Fruit fly (Drosophila melanogaster) whole organism, adult: ENCODE measurements around the gene abo.

Experiments
- CG11617 ChIP-seq: fragments of 200-800 bp; sonication (Bioruptor generic); optimal IDR thresholded peaks from 2 replicates; lab custom pipeline; 2017; ENCODE audit warnings: mild to moderate bottlenecking, missing biosample characterization, missing genetic modification reagents, missing genetic modification characterization
- CG12768 ChIP-seq: fragments of 200-800 bp; sonication (Bioruptor generic); optimal IDR thresholded peaks from 2 replicates; lab custom pipeline; 2017; ENCODE audit warnings: missing biosample characterization, missing genetic modification characterization, mild to moderate bottlenecking, moderate library complexity, missing genetic modification reagents
- CG14711 ChIP-seq: fragments of 200-800 bp; sonication (Bioruptor generic); optimal IDR thresholded peaks from 2 replicates; lab custom pipeline; 2018; ENCODE audit warnings: missing biosample characterization, mild to moderate bottlenecking, missing genetic modification characterization, moderate library complexity
- CG1620 ChIP-seq: fragments of 200-800 bp; sonication (Bioruptor generic); optimal IDR thresholded peaks from 2 replicates; lab custom pipeline; 2016; ENCODE audit warnings: missing biosample characterization, missing genetic modification characterization
- CG33017 ChIP-seq: fragments of 200-800 bp; sonication (Bioruptor generic); optimal IDR thresholded peaks from 2 replicates; lab custom pipeline; 2018; ENCODE audit warnings: missing biosample characterization, mild to moderate bottlenecking, missing genetic modification characterization, moderate library complexity
- CG5204 ChIP-seq: fragments of 200-800 bp; sonication (Bioruptor generic); optimal IDR thresholded peaks from 2 replicates; lab custom pipeline; 2016; ENCODE audit warnings: missing biosample characterization, missing genetic modification characterization
- CG7045 ChIP-seq: fragments of 200-800 bp; sonication (Bioruptor generic); optimal IDR thresholded peaks from 2 replicates; lab custom pipeline; 2017; ENCODE audit warnings: missing biosample characterization, mild to moderate bottlenecking, missing genetic modification characterization
- CG7101 ChIP-seq: fragments of 200-800 bp; sonication (Bioruptor generic); optimal IDR thresholded peaks from 2 replicates; lab custom pipeline; 2018; ENCODE audit warnings: missing biosample characterization, mild to moderate bottlenecking, missing genetic modification characterization, moderate library complexity
- Clk ChIP-seq: fragments of 200-800 bp; sonication (Bioruptor generic); optimal IDR thresholded peaks from 2 replicates; lab custom pipeline; 2017; ENCODE audit warnings: missing biosample characterization, missing genetic modification characterization
- Crg-1 ChIP-seq: fragments of 200-800 bp; sonication (Bioruptor generic); optimal IDR thresholded peaks from 2 replicates; lab custom pipeline; 2016; ENCODE audit warnings: missing biosample characterization, missing genetic modification characterization
- Hr96 ChIP-seq: fragments of 200-800 bp; sonication (Bioruptor generic); optimal IDR thresholded peaks from 2 replicates; lab custom pipeline; 2016; ENCODE audit warnings: missing biosample characterization, missing genetic modification characterization
- Mnt ChIP-seq: fragments of 200-800 bp; sonication (Bioruptor generic); optimal IDR thresholded peaks from 2 replicates; lab custom pipeline; 2016; ENCODE audit warnings: missing biosample characterization, mild to moderate bottlenecking, missing genetic modification characterization
- bab1 ChIP-seq: fragments of 200-800 bp; sonication (Bioruptor generic); optimal IDR thresholded peaks from 3 replicates; lab custom pipeline; 2019; ENCODE audit warnings: missing biosample characterization, mild to moderate bottlenecking, missing genetic modification characterization, moderate library complexity
- cic ChIP-seq: fragments of 200-800 bp; sonication (Bioruptor generic); optimal IDR thresholded peaks from 2 replicates; lab custom pipeline; 2017; ENCODE audit warnings: missing biosample characterization, mild to moderate bottlenecking, missing genetic modification characterization, moderate library complexity
- cnc ChIP-seq, 2 experiments: fragments of >200 bp; optimal IDR thresholded peaks; 2 replicates each; lab custom pipeline; 2017
- kay ChIP-seq: fragments of 200-800 bp; sonication (Bioruptor generic); peaks from one replicate; lab custom pipeline; 2016; ENCODE audit warnings: missing biosample characterization, missing genetic modification characterization, borderline replicate concordance
- ovo ChIP-seq: fragments of 200-800 bp; sonication (Bioruptor generic); optimal IDR thresholded peaks from 2 replicates; lab custom pipeline; 2016; ENCODE audit warnings: missing biosample characterization, missing genetic modification characterization
- pad ChIP-seq: fragments of 200-800 bp; sonication (Bioruptor generic); optimal IDR thresholded peaks from 3 replicates; lab custom pipeline; 2017; ENCODE audit warnings: missing biosample characterization, missing genetic modification characterization, mild to moderate bottlenecking, moderate library complexity, missing genetic modification reagents
- tj ChIP-seq: fragments of 200-800 bp; sonication (Bioruptor generic); optimal IDR thresholded peaks from 3 replicates; lab custom pipeline; 2017; ENCODE audit warnings: missing biosample characterization, mild to moderate bottlenecking, missing genetic modification characterization, moderate library complexity
- toe ChIP-seq: fragments of 200-800 bp; sonication (Bioruptor generic); optimal IDR thresholded peaks from 2 replicates; lab custom pipeline; 2016; ENCODE audit warnings: missing biosample characterization, missing genetic modification characterization

abo gene

DNA sequence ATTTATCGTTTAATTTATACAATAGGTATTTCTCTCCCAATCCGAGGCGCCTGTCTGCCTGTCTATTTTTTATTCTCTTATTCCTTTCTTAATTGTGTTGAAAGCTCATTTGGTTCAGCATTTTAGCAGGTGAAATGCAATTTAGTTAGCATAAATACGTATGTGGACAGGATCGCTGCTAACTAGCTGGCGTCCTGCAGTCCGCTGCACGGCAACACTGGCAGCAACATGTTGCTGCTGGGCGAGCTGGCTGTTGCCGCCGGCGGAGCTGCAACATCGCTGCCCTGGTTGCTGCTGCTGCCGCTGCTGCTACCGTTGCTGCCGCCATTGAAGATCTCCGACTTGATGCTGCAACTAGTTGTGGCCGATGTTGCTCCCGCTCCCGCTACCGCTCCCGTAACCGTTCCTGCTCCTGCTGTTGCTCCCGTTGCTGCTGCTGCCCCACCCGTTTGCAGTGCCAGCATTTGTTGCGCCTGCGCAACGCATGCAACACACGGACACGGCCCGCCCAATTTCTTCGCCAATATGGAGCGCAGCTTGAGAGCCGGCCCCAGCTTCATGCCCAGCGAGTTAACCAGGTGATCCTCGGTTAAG, 39.0 kb upstream of the abo start:
- TF ChIP-seq CG7101 (tag; lab: Kevin White, UChicago) = no peak
- no peak for TF ChIP-seq bab1 (GFP tag; lab: Kevin White, UChicago)
- no peak for TF ChIP-seq kay (GFP tag; lab: Kevin White, UChicago)
- no peak for TF ChIP-seq CG33017 (tag; lab: Kevin White, UChicago)
- TF ChIP-seq Hr96 = no peak
- no peak for TF ChIP-seq Mnt
- TF ChIP-seq CG14711 (tag; lab: Kevin White, UChicago) = no peak

DNA sequence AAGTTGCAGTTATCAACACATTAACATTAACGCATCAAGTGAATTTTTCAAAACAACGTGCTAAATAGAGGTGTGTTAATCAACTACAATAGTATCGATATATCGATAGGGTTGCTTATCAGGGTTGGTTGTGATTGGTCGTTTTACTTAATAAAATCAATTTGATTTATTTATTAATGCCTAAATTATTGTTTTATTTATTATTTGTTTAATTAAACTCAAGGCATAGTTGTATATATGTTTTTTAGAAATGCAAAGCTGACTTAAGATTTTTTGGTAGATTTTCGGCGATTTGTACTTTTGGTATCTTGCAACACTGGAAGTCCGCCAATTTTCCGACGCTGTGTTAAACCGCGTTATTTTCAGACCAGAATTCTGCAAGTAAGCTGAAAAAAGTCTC, 35.9 kb upstream of the abo start, which contains the start of the genes Art8 and dUTPase:
Art8 (minus strand) TSS at position 88 of the 400 bp plus-strand sequence.
dUTPase (plus strand) TSS at position 314 of the 400 bp plus-strand sequence.
- no peak for TF ChIP-seq cic (GFP tag; lab: Kevin White, UChicago)
- TF ChIP-seq Mnt = peak; percentile 84
- peak; percentile 86 for TF ChIP-seq bab1 (GFP tag; lab: Kevin White, UChicago)
- TF ChIP-seq cnc (optimal IDR thresholded peaks at IDR 0.05; lab: Kevin White, UChicago) = no peak
- TF ChIP-seq CG11617 (GFP tag; lab: Kevin White, UChicago) = peak; percentile 69
- peak; percentile 39 for TF ChIP-seq ovo (GFP tag; lab: Kevin White, UChicago)
- TF ChIP-seq CG1620 (GFP tag; lab: Kevin White, UChicago) = peak; percentile 51
- no peak for TF ChIP-seq kay (GFP tag; lab: Kevin White, UChicago)
- TF ChIP-seq tj (GFP tag; lab: Kevin White, UChicago) = peak; percentile 66
- peak; percentile 68 for TF ChIP-seq CG33017 (tag; lab: Kevin White, UChicago)
- peak; percentile 81 for TF ChIP-seq CG7101 (tag; lab: Kevin White, UChicago)
- no peak for TF ChIP-seq Hr96
- TF ChIP-seq toe (GFP tag; lab: Kevin White, UChicago) = peak; percentile 64
- peak; percentile 15 for TF ChIP-seq CG12768 (GFP tag; lab: Kevin White, UChicago)
- TF ChIP-seq CG14711 (tag; lab: Kevin White, UChicago) = peak; percentile 91
- no peak for TF ChIP-seq CG5204 (GFP tag; lab: Kevin White, UChicago)
- peak; percentile 34 for TF ChIP-seq Clk (GFP tag; lab: Kevin White, UChicago)
- TF ChIP-seq pad (GFP tag; lab: Kevin White, UChicago) = peak; percentile 42
- peak; percentile 52 for TF ChIP-seq CG7045 (GFP tag; lab: Kevin White, UChicago)
- TF ChIP-seq Crg-1 (GFP tag; lab: Kevin White, UChicago) = peak; percentile 61

DNA sequence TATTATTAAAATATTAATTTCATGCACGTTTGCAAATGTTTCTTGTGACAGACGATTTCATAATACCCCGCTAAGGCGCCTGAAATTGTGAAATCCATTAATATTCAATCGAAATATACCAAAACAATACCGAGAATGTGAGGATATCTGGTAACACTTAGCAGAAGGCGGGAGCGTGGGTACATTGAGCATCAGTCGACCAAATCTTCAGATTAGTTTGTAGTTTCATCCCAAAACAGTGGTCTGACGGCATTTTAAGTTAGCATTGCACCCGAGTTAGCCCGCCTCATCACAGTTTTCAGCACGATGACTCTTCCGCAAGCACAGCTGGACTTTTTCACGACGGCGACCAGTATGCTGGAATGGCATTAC, 29.6 kb upstream of the abo start, which contains the start of gene Nup154:
Nup154 (plus strand) TSS at position 147 of the 372 bp plus-strand sequence.
- no peak for TF ChIP-seq pad (GFP tag; lab: Kevin White, UChicago)
- TF ChIP-seq Hr96 = no peak
- TF ChIP-seq kay (GFP tag; lab: Kevin White, UChicago) = no peak
- no peak for TF ChIP-seq cnc (optimal IDR thresholded peaks at IDR 0.05; lab: Kevin White, UChicago)
- no peak for TF ChIP-seq Clk (GFP tag; lab: Kevin White, UChicago)
- no peak for TF ChIP-seq CG7101 (tag; lab: Kevin White, UChicago)
- no peak for TF ChIP-seq Mnt
- TF ChIP-seq toe (GFP tag; lab: Kevin White, UChicago) = no peak
- no peak for TF ChIP-seq tj (GFP tag; lab: Kevin White, UChicago)

DNA sequence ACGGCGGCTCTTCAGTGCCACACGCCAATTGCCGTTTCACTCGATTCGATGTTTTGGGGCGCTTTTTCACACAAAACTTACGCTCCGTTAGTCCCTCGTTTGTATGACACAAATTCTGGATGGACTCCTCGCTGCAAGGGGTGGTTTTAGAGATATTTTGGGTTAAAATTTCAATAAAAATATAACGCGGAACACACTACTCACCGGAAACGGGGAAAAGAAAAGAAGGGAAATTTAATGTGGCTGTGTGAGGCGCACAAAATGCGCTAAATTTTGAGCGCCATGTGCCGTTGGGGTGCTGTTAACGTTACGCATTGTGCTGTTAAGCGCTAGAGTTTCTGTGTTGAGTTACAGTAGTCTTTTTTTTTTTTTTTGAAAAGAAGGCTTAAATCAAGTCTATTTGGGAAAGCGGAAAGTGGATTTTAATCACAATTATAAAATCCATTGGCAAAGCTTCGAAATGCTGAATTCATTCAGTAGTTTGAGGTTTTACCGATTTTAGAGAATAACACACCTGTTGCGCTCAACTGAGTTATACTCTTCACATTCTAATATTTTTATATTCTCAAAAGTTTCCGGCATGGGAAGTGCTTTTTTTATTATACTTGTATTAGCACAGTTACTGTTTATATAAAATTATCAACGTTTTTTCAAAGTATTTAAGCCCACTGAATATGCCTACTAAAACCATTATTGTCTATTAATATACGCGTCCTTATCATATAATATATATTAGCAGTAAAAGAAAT, 29.0 kb upstream of the abo start, which contains the start of gene RpL9:
RpL9 (minus strand) TSS at position 265 of the 749 bp plus-strand sequence.
- TF ChIP-seq kay (GFP tag; lab: Kevin White, UChicago) = no peak
- TF ChIP-seq toe (GFP tag; lab: Kevin White, UChicago) = peak; percentile 53
- TF ChIP-seq CG7045 (GFP tag; lab: Kevin White, UChicago) = peak; percentile 72
- TF ChIP-seq CG12768 (GFP tag; lab: Kevin White, UChicago) = peak; percentile 73
- peak; percentile 52 for TF ChIP-seq CG14711 (tag; lab: Kevin White, UChicago)
- TF ChIP-seq CG11617 (GFP tag; lab: Kevin White, UChicago) = peak; percentile 81
- peak; percentile 78 for TF ChIP-seq CG33017 (tag; lab: Kevin White, UChicago)
- peak; percentile 53 for TF ChIP-seq pad (GFP tag; lab: Kevin White, UChicago)
- peak; percentile 52 for TF ChIP-seq tj (GFP tag; lab: Kevin White, UChicago)
- TF ChIP-seq Clk (GFP tag; lab: Kevin White, UChicago) = no peak
- peak; percentile 45 for TF ChIP-seq ovo (GFP tag; lab: Kevin White, UChicago)
- peak; percentile 85 for TF ChIP-seq bab1 (GFP tag; lab: Kevin White, UChicago)
- peak; percentile 49 for TF ChIP-seq Hr96
- peak; percentile 57 for TF ChIP-seq CG5204 (GFP tag; lab: Kevin White, UChicago)
- TF ChIP-seq CG1620 (GFP tag; lab: Kevin White, UChicago) = peak; percentile 64
- peak; percentile 43 for TF ChIP-seq Crg-1 (GFP tag; lab: Kevin White, UChicago)
- no peak for TF ChIP-seq cnc (optimal IDR thresholded peaks at IDR 0.05; lab: Kevin White, UChicago)
- TF ChIP-seq cic (GFP tag; lab: Kevin White, UChicago) = no peak
- peak; percentile 79 for TF ChIP-seq CG7101 (tag; lab: Kevin White, UChicago)
- TF ChIP-seq Mnt = peak; percentile 87

DNA sequence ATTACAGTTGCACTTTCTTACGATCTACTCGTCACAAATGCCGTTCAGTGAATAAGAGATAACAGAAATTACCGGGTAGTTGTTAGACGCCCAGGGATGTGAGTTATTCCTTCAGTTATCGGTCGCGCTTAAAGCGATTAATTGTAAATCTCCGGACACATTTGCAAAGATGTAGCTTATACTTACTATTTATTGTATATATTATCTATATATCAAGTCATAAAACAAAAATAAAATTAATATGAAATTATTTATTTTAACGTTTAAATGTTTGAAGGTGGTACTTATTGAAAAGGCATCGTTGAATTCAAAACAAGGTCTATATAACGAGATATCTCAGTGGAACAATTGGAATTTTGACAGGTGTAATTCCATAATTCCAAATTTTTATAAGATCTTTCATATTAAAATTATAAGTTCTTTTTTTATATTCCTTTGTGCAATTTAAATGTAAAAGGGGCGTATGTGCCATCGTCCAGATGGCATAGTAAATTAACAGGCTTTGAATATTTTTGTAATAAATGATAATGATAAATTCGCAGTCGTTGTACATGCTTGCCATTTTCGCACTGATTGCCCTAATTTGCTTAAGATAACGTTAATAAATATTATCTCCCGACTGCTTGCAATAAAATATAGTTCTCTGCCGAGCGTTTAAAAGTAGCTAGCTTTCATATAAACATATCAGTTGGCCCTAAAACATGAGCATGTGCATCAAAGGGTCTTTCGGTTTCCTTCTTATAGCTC, 26.5 kb upstream of the abo start, which contains the start of the genes aub and lectin-33A:
aub (minus strand) TSS at position 101 of the 747 bp plus-strand sequence.
lectin-33A (plus strand) TSS at position 697 of the 747 bp plus-strand sequence.
- no peak for TF ChIP-seq tj (GFP tag; lab: Kevin White, UChicago)
- TF ChIP-seq bab1 (GFP tag; lab: Kevin White, UChicago) = no peak
- TF ChIP-seq CG1620 (GFP tag; lab: Kevin White, UChicago) = no peak
- TF ChIP-seq CG14711 (tag; lab: Kevin White, UChicago) = no peak
- no peak for TF ChIP-seq CG33017 (tag; lab: Kevin White, UChicago)
- TF ChIP-seq Mnt = no peak
- TF ChIP-seq CG5204 (GFP tag; lab: Kevin White, UChicago) = no peak
- no peak for TF ChIP-seq cnc (optimal IDR thresholded peaks at IDR 0.05; lab: Kevin White, UChicago)
- TF ChIP-seq cic (GFP tag; lab: Kevin White, UChicago) = no peak
- TF ChIP-seq Clk (GFP tag; lab: Kevin White, UChicago) = no peak
- TF ChIP-seq toe (GFP tag; lab: Kevin White, UChicago) = no peak
- TF ChIP-seq Hr96 = no peak
- TF ChIP-seq CG7101 (tag; lab: Kevin White, UChicago) = no peak
- TF ChIP-seq CG12768 (GFP tag; lab: Kevin White, UChicago) = no peak
- TF ChIP-seq pad (GFP tag; lab: Kevin White, UChicago) = no peak
- TF ChIP-seq CG11617 (GFP tag; lab: Kevin White, UChicago) = no peak
